Worm (Caenorhabditis elegans) whole organism, L1 larva: ENCODE data around the gene Y54G2A.41.

Experiments used
- C04F5.9 ChIP-seq: sonication (generic microtip); optimal IDR thresholded peaks from 2 replicates; lab custom pipeline; 2016; ENCODE audit warnings: missing genetic modification characterization, missing compliant biosample characterization
- F16B12.6 ChIP-seq: fragments of 150-350 bp; optimal IDR thresholded peaks from 2 replicates; lab custom pipeline; 2014; ENCODE audit warnings: missing biosample characterization, missing genetic modification characterization
- Y116A8C.19 ChIP-seq: sonication (generic microtip); optimal IDR thresholded peaks from 2 replicates; lab custom pipeline; 2016; ENCODE audit warnings: missing compliant biosample characterization, missing genetic modification characterization, borderline replicate concordance
- aly-2 ChIP-seq: fragments of 150-350 bp; optimal IDR thresholded peaks from 2 replicates; lab custom pipeline; 2014; ENCODE audit warnings: missing biosample characterization, missing genetic modification characterization
- ama-1 ChIP-seq: fragments of 150-350 bp; optimal IDR thresholded peaks from 2 replicates; lab custom pipeline; 2014
- blmp-1 ChIP-seq: fragments of 150-350 bp; optimal IDR thresholded peaks from 2 replicates; lab custom pipeline; 2014; ENCODE audit warnings: missing biosample characterization, missing genetic modification characterization
- ceh-63 ChIP-seq: fragments of 200-800 bp; sonication (Bioruptor generic); optimal IDR thresholded peaks from 2 replicates; lab custom pipeline; 2018; ENCODE audit warnings: mild to moderate bottlenecking, missing genetic modification characterization, missing compliant biosample characterization
- ceh-82 ChIP-seq, 3 experiments: fragments of 150-350 bp in 1 of 3; sonication (generic microtip) in 2 of 3; optimal IDR thresholded peaks; 2 replicates each; lab custom pipeline; 2014 to 2017; ENCODE audit warnings: missing biosample characterization in 3 of 3, missing genetic modification characterization in 3 of 3
- ceh-90 ChIP-seq: sonication (generic microtip); optimal IDR thresholded peaks from 2 replicates; lab custom pipeline; 2016; ENCODE audit warnings: missing genetic modification characterization, missing compliant biosample characterization
- ces-1 ChIP-seq: fragments of 150-350 bp; optimal IDR thresholded peaks from 2 replicates; lab custom pipeline; 2014; ENCODE audit warnings: missing biosample characterization, missing genetic modification reagents, missing genetic modification characterization
- dpl-1 ChIP-seq, 3 experiments: fragments of 150-350 bp in 2 of 3; sonication (generic microtip) in 1 of 3; optimal IDR thresholded peaks; 2 replicates each; lab custom pipeline; 2014 to 2017; ENCODE audit warnings: missing biosample characterization in 3 of 3, missing genetic modification characterization in 3 of 3, missing genetic modification reagents in 3 of 3
- efl-1 ChIP-seq, 4 experiments: fragments of 150-350 bp; optimal IDR thresholded peaks in 3 of 4; peaks in 1 of 4; 1 replicate in 1 of 4; 2 replicates in 3 of 4; lab custom pipeline; 2014; ENCODE audit warnings: missing biosample characterization in 2 of 4, missing genetic modification characterization in 2 of 4, missing genetic modification reagents in 2 of 4
- efl-3 ChIP-seq: fragments of 200-800 bp; sonication (Bioruptor generic); optimal IDR thresholded peaks from 2 replicates; lab custom pipeline; 2018; ENCODE audit warnings: mild to moderate bottlenecking, missing genetic modification characterization, missing compliant biosample characterization
- egl-13 ChIP-seq: sonication (generic microtip); optimal IDR thresholded peaks from 2 replicates; lab custom pipeline; 2016; ENCODE audit warnings: missing genotype, missing genetic modification reagents, missing genetic modification characterization, missing compliant biosample characterization
- egl-27 ChIP-seq, 2 experiments: fragments of 150-350 bp in 1 of 2; sonication (generic microtip); optimal IDR thresholded peaks; 3 replicates each; lab custom pipeline; 2017 to 2018; ENCODE audit warnings: missing biosample characterization in 2 of 2, missing genetic modification characterization in 2 of 2, missing genetic modification reagents in 2 of 2
- elt-3 ChIP-seq, 6 experiments: fragments of 150-350 bp in 1 of 6; sonication (generic microtip); optimal IDR thresholded peaks; 2 replicates each; lab custom pipeline; 2017 to 2018; ENCODE audit warnings: missing biosample characterization in 6 of 6, missing genetic modification characterization in 6 of 6, inconsistent platforms in 1 of 6
- fkh-10 ChIP-seq: sonication (generic microtip); optimal IDR thresholded peaks from 2 replicates; lab custom pipeline; 2017; ENCODE audit warnings: missing biosample characterization, missing genetic modification reagents, missing genetic modification characterization
- fkh-8 ChIP-seq: sonication (generic microtip); optimal IDR thresholded peaks from 2 replicates; lab custom pipeline; 2016; ENCODE audit warnings: mild to moderate bottlenecking, missing genetic modification characterization, missing compliant biosample characterization
- fos-1 ChIP-seq: fragments of 150-350 bp; optimal IDR thresholded peaks from 2 replicates; lab custom pipeline; 2014; ENCODE audit warnings: missing biosample characterization, missing genetic modification characterization
- hlh-4 ChIP-seq: sonication (generic microtip); optimal IDR thresholded peaks from 2 replicates; lab custom pipeline; 2016; ENCODE audit warnings: mild to moderate bottlenecking, missing genetic modification characterization, missing compliant biosample characterization
- irx-1 ChIP-seq: sonication (generic microtip); optimal IDR thresholded peaks from 2 replicates; lab custom pipeline; 2016; ENCODE audit warnings: missing genetic modification characterization, missing compliant biosample characterization
- isw-1 ChIP-seq: fragments of 200-800 bp; sonication (Bioruptor generic); IDR thresholded peaks from 2 replicates; pipeline ENCODE4 v1.3.6; 2022; ENCODE audit warnings: missing genetic modification characterization, missing compliant biosample characterization
- jun-1 ChIP-seq: fragments of 150-350 bp; optimal IDR thresholded peaks from 2 replicates; lab custom pipeline; 2014; ENCODE audit warnings: missing biosample characterization, missing genetic modification reagents, missing genetic modification characterization
- lin-13 ChIP-seq: fragments of 150-350 bp; optimal IDR thresholded peaks from 2 replicates; lab custom pipeline; 2014; ENCODE audit warnings: missing biosample characterization, missing genetic modification reagents, missing genetic modification characterization
- lin-35 ChIP-seq, 2 experiments: fragments of 150-350 bp; optimal IDR thresholded peaks; 2 replicates each; lab custom pipeline; 2014; ENCODE audit warnings: missing biosample characterization in 2 of 2, missing genetic modification characterization in 2 of 2, missing genetic modification reagents in 2 of 2
- lin-39 ChIP-seq: fragments of 150-350 bp; optimal IDR thresholded peaks from 2 replicates; lab custom pipeline; 2014; ENCODE audit warnings: missing biosample characterization, missing genetic modification reagents, missing genetic modification characterization
- lir-3 ChIP-seq: sonication (generic microtip); optimal IDR thresholded peaks from 2 replicates; lab custom pipeline; 2016; ENCODE audit warnings: mild to moderate bottlenecking, missing genetic modification characterization, moderate library complexity, missing compliant biosample characterization; ENCODE audit not compliant: poor library complexity
- mab-9 ChIP-seq: fragments of 200-800 bp; sonication (Bioruptor generic); IDR thresholded peaks from 2 replicates; pipeline ENCODE4 v1.3.6; 2022; ENCODE audit warnings: missing genetic modification reagents, missing genetic modification characterization, missing compliant biosample characterization
- mdl-1 ChIP-seq, 2 experiments: fragments of 150-350 bp; optimal IDR thresholded peaks; 2 replicates each; lab custom pipeline; 2014 to 2017; ENCODE audit warnings: missing biosample characterization in 2 of 2, missing genetic modification characterization in 2 of 2, inconsistent platforms in 1 of 2
- mep-1 ChIP-seq: fragments of 150-350 bp; optimal IDR thresholded peaks from 2 replicates; lab custom pipeline; 2014; ENCODE audit warnings: missing biosample characterization, missing genetic modification characterization
- nhr-11 ChIP-seq: fragments of 150-350 bp; optimal IDR thresholded peaks from 2 replicates; lab custom pipeline; 2014; ENCODE audit warnings: missing biosample characterization, missing genetic modification characterization
- nhr-12 ChIP-seq: sonication (generic microtip); optimal IDR thresholded peaks from 2 replicates; lab custom pipeline; 2017; ENCODE audit warnings: missing biosample characterization, missing genetic modification characterization
- nhr-19 ChIP-seq: fragments of 200-800 bp; sonication (Bioruptor generic); conservative IDR thresholded peaks from 2 replicates; pipeline ENCODE4 v1.3.6; 2022; ENCODE audit warnings: missing genetic modification characterization, missing compliant biosample characterization
- nhr-20 ChIP-seq: sonication (generic microtip); optimal IDR thresholded peaks from 2 replicates; lab custom pipeline; 2016; ENCODE audit warnings: mild to moderate bottlenecking, missing genetic modification characterization, missing compliant biosample characterization
- nhr-237 ChIP-seq: fragments of 150-350 bp; optimal IDR thresholded peaks from 2 replicates; lab custom pipeline; 2014; ENCODE audit warnings: missing biosample characterization, missing genetic modification characterization
- nhr-28 ChIP-seq: fragments of 150-350 bp; optimal IDR thresholded peaks from 2 replicates; lab custom pipeline; 2014; ENCODE audit warnings: missing biosample characterization, missing genetic modification characterization
- nhr-84 ChIP-seq: sonication (generic microtip); optimal IDR thresholded peaks from 2 replicates; lab custom pipeline; 2017; ENCODE audit warnings: missing biosample characterization, missing genetic modification characterization
- nhr-85 ChIP-seq: sonication (generic microtip); peaks from one replicate; lab custom pipeline; 2016; ENCODE audit warnings: missing genetic modification characterization, inconsistent platforms, missing compliant biosample characterization
- rnt-1 ChIP-seq: sonication (generic microtip); optimal IDR thresholded peaks from 2 replicates; lab custom pipeline; 2016; ENCODE audit warnings: mild to moderate bottlenecking, missing genetic modification characterization, moderate library complexity, missing compliant biosample characterization
- skn-1 ChIP-seq: fragments of 150-350 bp; optimal IDR thresholded peaks from 2 replicates; lab custom pipeline; 2014; ENCODE audit warnings: missing biosample characterization, missing genetic modification characterization
- snpc-4 ChIP-seq: fragments of 150-350 bp; optimal IDR thresholded peaks from 2 replicates; lab custom pipeline; 2014; ENCODE audit warnings: missing biosample characterization, missing genetic modification characterization
- snu-23 ChIP-seq: sonication (generic microtip); optimal IDR thresholded peaks from 2 replicates; lab custom pipeline; 2016; ENCODE audit warnings: missing genetic modification characterization, missing compliant biosample characterization
- sptf-1 ChIP-seq: fragments of 150-350 bp; optimal IDR thresholded peaks from 2 replicates; lab custom pipeline; 2014; ENCODE audit warnings: missing biosample characterization, missing genetic modification characterization
- swsn-7 ChIP-seq: sonication (generic microtip); optimal IDR thresholded peaks from 2 replicates; lab custom pipeline; 2016; ENCODE audit warnings: missing genetic modification characterization, missing compliant biosample characterization
- tlp-1 ChIP-seq: fragments of 150-350 bp; optimal IDR thresholded peaks from 2 replicates; lab custom pipeline; 2014; ENCODE audit warnings: missing biosample characterization, missing genetic modification characterization
- unc-130 ChIP-seq: fragments of 150-350 bp; optimal IDR thresholded peaks from 2 replicates; lab custom pipeline; 2017; ENCODE audit warnings: missing biosample characterization, missing genetic modification characterization, inconsistent platforms
- unc-30 ChIP-seq: sonication (generic microtip); optimal IDR thresholded peaks from 2 replicates; lab custom pipeline; 2017; ENCODE audit warnings: missing biosample characterization, missing genetic modification characterization
- unc-86 ChIP-seq: sonication (generic microtip); optimal IDR thresholded peaks from 2 replicates; lab custom pipeline; 2016; ENCODE audit warnings: missing genetic modification characterization, missing compliant biosample characterization
- vab-15 ChIP-seq: sonication (generic microtip); optimal IDR thresholded peaks from 2 replicates; lab custom pipeline; 2017; ENCODE audit warnings: missing genotype, mild to moderate bottlenecking, missing genetic modification characterization, missing compliant biosample characterization
- zip-4 ChIP-seq: fragments of 200-800 bp; sonication (Bioruptor generic); optimal IDR thresholded peaks from 2 replicates; lab custom pipeline; 2018; ENCODE audit warnings: mild to moderate bottlenecking, missing genetic modification characterization, moderate library complexity, missing compliant biosample characterization
- ztf-11 ChIP-seq, 2 experiments: sonication (generic microtip); optimal IDR thresholded peaks; 2 replicates each; lab custom pipeline; 2016 to 2017; ENCODE audit warnings: missing genetic modification characterization in 2 of 2, missing biosample characterization in 1 of 2, missing compliant biosample characterization in 1 of 2

The Y54G2A.41 gene

DNA sequence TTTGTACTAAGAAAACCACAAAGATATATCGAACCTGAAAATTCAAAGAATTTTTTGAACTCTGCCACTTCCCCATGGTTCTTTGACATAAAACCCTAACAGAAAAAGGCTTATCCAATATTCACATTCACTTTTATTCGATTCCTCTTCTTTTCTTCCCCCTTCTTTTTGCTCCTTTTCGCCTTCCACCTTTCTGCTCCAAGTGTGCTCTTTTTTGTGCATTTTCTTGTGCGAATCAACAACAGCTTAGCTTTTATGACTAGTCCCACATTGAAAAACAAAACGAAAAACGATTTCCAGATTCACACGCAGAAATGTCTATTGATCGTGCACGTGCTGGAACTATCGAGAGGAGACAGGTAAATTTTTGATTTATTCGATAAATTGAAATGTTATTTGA lies at the start of gene Y54G2A.41:
Gene Y54G2A.41 (plus strand): TSS at position 301 of the 400 bp plus-strand sequence.
- no peak for TF ChIP-seq efl-1 (optimal IDR thresholded peaks at IDR 0.05; lab: Kevin White, UChicago)
- TF ChIP-seq efl-1 (GFP tag; optimal IDR thresholded peaks at IDR 0.05 in 1 of 2; lab: Kevin White, UChicago), result peak in 1 of 2 experiments; percentile 78
- no peak for TF ChIP-seq ceh-90

DNA sequence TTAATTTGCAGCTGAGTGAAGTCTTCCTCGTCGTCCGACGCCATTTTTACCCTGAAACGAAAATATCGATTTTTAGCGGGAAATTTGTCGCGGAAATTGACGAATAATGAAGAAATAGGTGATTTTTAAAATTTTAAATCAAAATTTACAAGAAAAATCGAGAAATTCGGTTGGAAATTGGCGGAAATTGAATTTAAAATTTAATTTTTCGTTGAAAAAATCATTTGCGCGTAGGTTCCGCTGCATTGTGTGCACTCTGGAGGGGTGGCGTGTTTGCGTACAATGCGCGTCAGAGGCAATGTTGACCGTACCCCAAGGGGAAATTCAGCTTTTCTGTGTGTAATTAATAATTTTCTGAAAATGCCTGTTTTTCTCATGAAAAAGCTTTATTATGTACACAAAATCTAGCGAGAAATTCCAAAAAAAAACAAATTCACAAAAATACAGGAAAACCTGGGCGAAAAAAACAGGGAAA lies 47.7 kb upstream of the Y54G2A.41 start, which contains the start of gene Y94H6A.5:
Gene Y94H6A.5 (minus strand): TSS at position 51 of the 475 bp plus-strand sequence.
- TF ChIP-seq fkh-8 (tag; lab: Kevin White, UChicago) (peak; percentile 55), lin-13 (peak; percentile 40), fos-1 (tag; lab: Kevin White, UChicago) (no peak), isw-1 (GFP tag; lab: Robert Waterston, UW) (peak; percentile 42; the same call in 1 of the 2 replicates), dpl-1 (GFP tag; optimal IDR thresholded peaks at IDR 0.05; lab: Kevin White, UChicago) (peak; percentile 31 to 65 (median 37)), unc-130 (peak; percentile 68), C04F5.9 (tag; lab: Kevin White, UChicago) (no peak), rnt-1 (tag; lab: Kevin White, UChicago) (no peak), elt-3 (tag; optimal IDR thresholded peaks at IDR 0.05; lab: Kevin White, UChicago) (no peak), egl-27 (tag; optimal IDR thresholded peaks at IDR 0.05; lab: Kevin White, UChicago) (no peak), nhr-11 (tag; lab: Kevin White, UChicago) (no peak), lir-3 (no peak), aly-2 (tag; lab: Kevin White, UChicago) (no peak), mab-9 (GFP tag; lab: Robert Waterston, UW) (no peak), nhr-12 (tag; lab: Kevin White, UChicago) (no peak), nhr-20 (tag; lab: Kevin White, UChicago) (no peak), ceh-82 (tag; optimal IDR thresholded peaks at IDR 0.05; lab: Kevin White, UChicago) (peak in 2 of 3 experiments; percentile 23 to 59), egl-13 (tag; lab: Kevin White, UChicago) (no peak), blmp-1 (tag; lab: Kevin White, UChicago) (peak; percentile 33), vab-15 (tag; lab: Kevin White, UChicago) (no peak), Y116A8C.19 (tag; lab: Kevin White, UChicago) (no peak), nhr-237 (tag; lab: Kevin White, UChicago) (no peak), hlh-4 (tag; lab: Kevin White, UChicago) (no peak), jun-1 (no peak), tlp-1 (tag; lab: Kevin White, UChicago) (no peak), nhr-19 (GFP tag; lab: Robert Waterston, UW) (0 out of 2 replicates have a peak, but pooled peaks have one; percentile 6), nhr-84 (tag; lab: Kevin White, UChicago) (no peak), lin-35 (GFP tag; optimal IDR thresholded peaks at IDR 0.05; lab: Kevin White, UChicago) (peak; percentile 51 to 72), zip-4 (GFP tag; lab: Kevin White, UChicago) (no peak), mdl-1 (tag; optimal IDR thresholded peaks at IDR 0.05; lab: Kevin White, UChicago) (peak in 1 of 2 experiments; percentile 43), sptf-1 (tag; lab: Kevin White, UChicago) (no peak), ceh-63 (GFP tag; lab: Kevin White, UChicago) (no peak), nhr-85 (tag; lab: Kevin White, UChicago) (peak; percentile 19), efl-1 (optimal IDR thresholded peaks at IDR 0.05; lab: Kevin White, UChicago) (peak; percentile 59), efl-1 (GFP tag; optimal IDR thresholded peaks at IDR 0.05 in 1 of 2; lab: Kevin White, UChicago) (peak; percentile 64 to 93), snpc-4 (tag; lab: Kevin White, UChicago) (no peak), swsn-7 (no peak), ztf-11 (tag; optimal IDR thresholded peaks at IDR 0.05; lab: Kevin White, UChicago) (no peak), skn-1 (tag; lab: Kevin White, UChicago) (peak; percentile 57), irx-1 (tag; lab: Kevin White, UChicago) (peak; percentile 0), F16B12.6 (tag; lab: Kevin White, UChicago) (peak; percentile 92), unc-30 (tag; lab: Kevin White, UChicago) (no peak), lin-39 (tag; lab: Kevin White, UChicago) (no peak), efl-3 (GFP tag; lab: Kevin White, UChicago) (no peak), ama-1 (peak; percentile 45), mep-1 (tag; lab: Kevin White, UChicago) (peak; percentile 56), unc-86 (no peak), fkh-10 (GFP tag; lab: Kevin White, UChicago) (no peak), snu-23 (GFP tag; lab: Kevin White, UChicago) (peak; percentile 57), ces-1 (GFP tag; lab: Kevin White, UChicago) (no peak), nhr-28 (tag; lab: Kevin White, UChicago) (no peak)
